Fruit fly (Drosophila melanogaster): Measurements from ENCODE around the gene CG32444.

Gene CG32444

DNA sequence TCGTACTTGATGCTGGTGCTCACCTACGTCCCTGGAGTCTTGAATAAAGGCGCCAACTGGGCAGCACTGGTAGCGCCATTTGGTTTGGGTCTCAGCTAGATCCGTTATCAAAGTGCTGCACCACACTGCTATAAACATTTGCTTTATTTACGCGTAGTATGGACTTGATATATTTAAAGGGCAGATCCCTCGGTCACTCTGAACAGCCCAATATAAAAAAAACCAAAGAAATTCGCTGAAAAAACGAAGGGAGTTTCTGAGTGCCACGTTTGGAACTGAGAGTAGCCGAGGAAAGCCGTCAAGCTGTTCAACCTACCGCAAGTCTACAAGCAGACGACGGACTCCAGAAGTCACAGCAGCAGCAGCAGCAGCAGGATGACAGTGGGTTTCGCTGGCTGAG, 4.1 kb downstream of the CG32444 start, which contains the start of gene Atox1 (continued):
- TF ChIP-seq amos (GFP tag; IDR thresholded peaks at IDR 0.05; ENCODE audit: partially characterized antibody) (peak; percentile 55), row (GFP tag; IDR thresholded peaks at IDR 0.05) (peak; percentile 23; the same call in 1 of the 3 replicates), CG7271 (tag; optimal IDR thresholded peaks at IDR 0.05) (no peak), Atf3 (GFP tag; optimal IDR thresholded peaks at IDR 0.05) (no peak), chm (GFP tag; IDR thresholded peaks at IDR 0.05) (no peak), HLHmδ (GFP tag; optimal IDR thresholded peaks at IDR 0.05) (no peak), NC2β (GFP tag; optimal IDR thresholded peaks at IDR 0.05) (peak; percentile 1), H2.0 (GFP tag; IDR thresholded peaks at IDR 0.05) (peak; percentile 43; the same call in 1 of the 2 replicates), pan (optimal IDR thresholded peaks at IDR 0.05) (no peak), pan (GFP tag; optimal IDR thresholded peaks at IDR 0.05 in 1 of 2, IDR thresholded peaks at IDR 0.05 in 1 of 2) (no peak), h (optimal IDR thresholded peaks at IDR 0.05) (no peak), odd (GFP tag; optimal IDR thresholded peaks at IDR 0.05) (no peak), Lhr (GFP tag; optimal IDR thresholded peaks at IDR 0.05) (peak; percentile 97), Sin3A (optimal IDR thresholded peaks at IDR 0.05) (peak; percentile 0), ase (GFP tag; IDR thresholded peaks at IDR 0.05) (no peak), CG6175 (GFP tag; IDR thresholded peaks at IDR 0.05) (0 out of 3 replicates have a peak, but pooled peaks have one; percentile 17), CG5245 (GFP tag; optimal IDR thresholded peaks at IDR 0.05) (no peak), Opbp (GFP tag; IDR thresholded peaks at IDR 0.05; ENCODE audit: partially characterized antibody) (peak; percentile 55; the same call in 1 of the 3 replicates), CG17568 (GFP tag; optimal IDR thresholded peaks at IDR 0.05) (no peak), CG34224 (GFP tag; IDR thresholded peaks at IDR 0.05; ENCODE audit: partially characterized antibody) (no peak), CG14965 (GFP tag; optimal IDR thresholded peaks at IDR 0.05; ENCODE audit: borderline replicate concordance) (no peak), slou (GFP tag; optimal IDR thresholded peaks at IDR 0.05) (no peak), CG13624 (GFP tag; optimal IDR thresholded peaks at IDR 0.05) (peak; percentile 66), Meics (GFP tag; optimal IDR thresholded peaks at IDR 0.05) (peak; percentile 43), CG31365 (tag; optimal IDR thresholded peaks at IDR 0.05) (peak; percentile 29), nau (GFP tag; optimal IDR thresholded peaks at IDR 0.05) (no peak), fd102C (GFP tag; optimal IDR thresholded peaks at IDR 0.05) (no peak), dmrt99B (tag; optimal IDR thresholded peaks at IDR 0.05) (no peak), YL-1 (GFP tag; optimal IDR thresholded peaks at IDR 0.05) (peak; percentile 53), Ets65A (GFP tag) (peak; percentile 83), CG12942 (GFP tag; optimal IDR thresholded peaks at IDR 0.05) (no peak), corto (GFP tag; optimal IDR thresholded peaks at IDR 0.05) (no peak), CG5953 (GFP tag; IDR thresholded peaks at IDR 0.05) (no peak), CG4328 (GFP tag; optimal IDR thresholded peaks at IDR 0.05) (peak; percentile 43), CG11085 (GFP tag; IDR thresholded peaks at IDR 0.05) (no peak), tap (tag; optimal IDR thresholded peaks at IDR 0.05) (no peak), CG10565 (GFP tag; optimal IDR thresholded peaks at IDR 0.05) (no peak), CG2875 (GFP tag; optimal IDR thresholded peaks at IDR 0.05) (no peak), Atf6 (GFP tag; IDR thresholded peaks at IDR 0.05) (no peak), CG2116 (GFP tag; optimal IDR thresholded peaks at IDR 0.05) (peak; percentile 62), CG7928 (GFP tag; optimal IDR thresholded peaks at IDR 0.05) (peak; percentile 61), CG13296 (GFP tag; optimal IDR thresholded peaks at IDR 0.05) (no peak), sim (GFP tag; IDR thresholded peaks at IDR 0.05) (no peak), Kr (GFP tag; optimal IDR thresholded peaks at IDR 0.05) (no peak), Doc2 (GFP tag; IDR thresholded peaks at IDR 0.05) (no peak), B-H2 (GFP tag; optimal IDR thresholded peaks at IDR 0.05) (peak; percentile 76), hkb (optimal IDR thresholded peaks at IDR 0.05) (peak; percentile 80), hkb (GFP tag; IDR thresholded peaks at IDR 0.05) (no peak), Nf-YB (GFP tag; optimal IDR thresholded peaks at IDR 0.05) (no peak), dm (GFP tag; optimal IDR thresholded peaks at IDR 0.05) (peak; percentile 35), bbx (GFP tag; IDR thresholded peaks at IDR 0.05; ENCODE audit: partially characterized antibody) (no peak), da (GFP tag; optimal IDR thresholded peaks at IDR 0.05) (peak; percentile 21)
